Fruit fly (Drosophila melanogaster) whole organism, prepupa: ENCODE measurements around the gene Grp170.

Experiments used
- Blimp-1 ChIP-seq: fragments of 200-800 bp; sonication (Bioruptor generic); optimal IDR thresholded peaks from 3 replicates; lab custom pipeline; 2017; ENCODE audit warnings: missing biosample characterization, missing genetic modification characterization, mild to moderate bottlenecking, moderate library complexity, missing genetic modification reagents
- CG10669 ChIP-seq: fragments of 200-800 bp; sonication (Bioruptor generic); optimal IDR thresholded peaks from 3 replicates; lab custom pipeline; 2018; ENCODE audit warnings: missing biosample characterization, mild to moderate bottlenecking, missing genetic modification characterization, moderate library complexity
- CG11762 ChIP-seq: fragments of 200-800 bp; sonication (Bioruptor generic); optimal IDR thresholded peaks from 3 replicates; lab custom pipeline; 2016; ENCODE audit warnings: missing biosample characterization, missing genetic modification characterization; ENCODE audit not compliant: insufficient read depth
- CG11902 ChIP-seq: fragments of 200-800 bp; sonication (Bioruptor generic); optimal IDR thresholded peaks from 3 replicates; lab custom pipeline; 2016; ENCODE audit warnings: missing biosample characterization, missing genetic modification characterization
- CG15336 ChIP-seq: fragments of 200-800 bp; sonication (Bioruptor generic); IDR thresholded peaks from 2 replicates; pipeline ENCODE4 v1.3.6; 2022; ENCODE audit warnings: missing biosample characterization, missing genetic modification characterization
- CG1621 ChIP-seq: fragments of 200-800 bp; sonication (Bioruptor generic); optimal IDR thresholded peaks from 3 replicates; lab custom pipeline; 2018; ENCODE audit warnings: missing biosample characterization, mild to moderate bottlenecking, missing genetic modification characterization
- CG16779 ChIP-seq: fragments of 200-800 bp; sonication (Bioruptor generic); optimal IDR thresholded peaks from 3 replicates; lab custom pipeline; 2017; ENCODE audit warnings: missing biosample characterization, mild to moderate bottlenecking, missing genetic modification characterization
- CG32006 ChIP-seq: fragments of 200-800 bp; sonication (Bioruptor generic); optimal IDR thresholded peaks from 3 replicates; lab custom pipeline; 2017; ENCODE audit warnings: missing biosample characterization, mild to moderate bottlenecking, missing genetic modification characterization
- CG3919 ChIP-seq: fragments of 200-800 bp; sonication (Bioruptor generic); optimal IDR thresholded peaks from 3 replicates; lab custom pipeline; 2016; ENCODE audit warnings: missing biosample characterization, missing genetic modification characterization
- CG6163 ChIP-seq: fragments of 200-800 bp; sonication (Bioruptor generic); IDR thresholded peaks from 3 replicates; pipeline ENCODE4 v1.3.6; 2022; ENCODE audit warnings: missing biosample characterization, missing genetic modification characterization
- CG6276 ChIP-seq: fragments of 200-800 bp; sonication (Bioruptor generic); optimal IDR thresholded peaks from 2 replicates; lab custom pipeline; 2017; ENCODE audit warnings: missing biosample characterization, mild to moderate bottlenecking, missing genetic modification characterization
- CG6808 ChIP-seq: fragments of 200-800 bp; sonication (Bioruptor generic); optimal IDR thresholded peaks from 3 replicates; lab custom pipeline; 2017; ENCODE audit warnings: missing biosample characterization, missing genetic modification characterization, mild to moderate bottlenecking, moderate library complexity, missing genetic modification reagents
- CG7368 ChIP-seq: fragments of 200-800 bp; sonication (Bioruptor generic); optimal IDR thresholded peaks from 3 replicates; lab custom pipeline; 2016; ENCODE audit warnings: missing biosample characterization, missing genetic modification characterization
- CG8119 ChIP-seq: fragments of 200-800 bp; sonication (Bioruptor generic); IDR thresholded peaks from 3 replicates; pipeline ENCODE4 v1.3.6; 2022; ENCODE audit warnings: missing biosample characterization, missing genetic modification characterization
- CG8319 ChIP-seq: fragments of 200-800 bp; sonication (Bioruptor generic); optimal IDR thresholded peaks from 3 replicates; lab custom pipeline; 2016; ENCODE audit warnings: missing biosample characterization, missing genetic modification characterization
- CG8632 ChIP-seq: fragments of 200-800 bp; sonication (Bioruptor generic); optimal IDR thresholded peaks from 3 replicates; lab custom pipeline; 2016; ENCODE audit warnings: missing biosample characterization, missing genetic modification characterization
- CG9139 ChIP-seq: fragments of 200-800 bp; sonication (Bioruptor generic); optimal IDR thresholded peaks from 3 replicates; lab custom pipeline; 2017; ENCODE audit warnings: missing biosample characterization, mild to moderate bottlenecking, missing genetic modification characterization
- Eip78C ChIP-seq: fragments of 200-800 bp; sonication (Bioruptor generic); peaks from one replicate; lab custom pipeline; 2016; ENCODE audit warnings: missing biosample characterization, missing genetic modification characterization
- Ets96B ChIP-seq: fragments of 200-800 bp; optimal IDR thresholded peaks from 2 replicates; lab custom pipeline; 2019; ENCODE audit warnings: missing biosample characterization, mild to moderate bottlenecking, missing genetic modification characterization, moderate library complexity
- Hr4 ChIP-seq: fragments of 200-800 bp; sonication (Bioruptor generic); optimal IDR thresholded peaks from 3 replicates; lab custom pipeline; 2016; ENCODE audit warnings: missing biosample characterization, missing genetic modification characterization
- Lpt ChIP-seq: fragments of 200-800 bp; sonication (Bioruptor generic); optimal IDR thresholded peaks from 3 replicates; lab custom pipeline; 2016; ENCODE audit warnings: missing biosample characterization, missing genetic modification characterization
- Met ChIP-seq: fragments of 200-800 bp; sonication (Bioruptor generic); optimal IDR thresholded peaks from 3 replicates; lab custom pipeline; 2016; ENCODE audit warnings: missing biosample characterization, missing genetic modification characterization
- Sox15 ChIP-seq: fragments of 200-800 bp; sonication (Bioruptor generic); optimal IDR thresholded peaks from 3 replicates; lab custom pipeline; 2016; ENCODE audit warnings: missing biosample characterization, missing genetic modification characterization
- achi ChIP-seq: fragments of 200-800 bp; sonication (Bioruptor generic); optimal IDR thresholded peaks from 3 replicates; lab custom pipeline; 2016; ENCODE audit warnings: missing biosample characterization, missing genetic modification characterization
- dac ChIP-seq: fragments of 200-800 bp; sonication (Bioruptor generic); optimal IDR thresholded peaks from 2 replicates; lab custom pipeline; 2017; ENCODE audit warnings: missing biosample characterization, mild to moderate bottlenecking, missing genetic modification characterization
- dsx ChIP-seq: fragments of 200-800 bp; optimal IDR thresholded peaks from 3 replicates; lab custom pipeline; 2019; ENCODE audit warnings: missing biosample characterization, mild to moderate bottlenecking, missing genetic modification characterization, moderate library complexity; ENCODE audit not compliant: poor library complexity, severe bottlenecking
- esn ChIP-seq: fragments of 200-800 bp; sonication (Bioruptor generic); optimal IDR thresholded peaks from 2 replicates; lab custom pipeline; 2016; ENCODE audit warnings: missing biosample characterization, mild to moderate bottlenecking, missing genetic modification characterization, moderate library complexity
- fd59A ChIP-seq: fragments of 200-800 bp; sonication (Bioruptor generic); optimal IDR thresholded peaks from 2 replicates; lab custom pipeline; 2017; ENCODE audit warnings: missing biosample characterization, mild to moderate bottlenecking, missing genetic modification characterization, missing genetic modification reagents
- fd85E ChIP-seq: fragments of 200-800 bp; sonication (Bioruptor generic); optimal IDR thresholded peaks from 3 replicates; lab custom pipeline; 2016; ENCODE audit warnings: missing biosample characterization, missing genetic modification characterization
- fkh ChIP-seq: fragments of 200-800 bp; sonication (Bioruptor generic); optimal IDR thresholded peaks from 3 replicates; lab custom pipeline; 2017; ENCODE audit warnings: missing biosample characterization, mild to moderate bottlenecking, missing genetic modification characterization, moderate library complexity
- net ChIP-seq: fragments of 200-800 bp; sonication (Bioruptor generic); optimal IDR thresholded peaks from 3 replicates; lab custom pipeline; 2016; ENCODE audit warnings: missing biosample characterization, missing genetic modification characterization
- salr ChIP-seq, 2 experiments: fragments of 200-800 bp; sonication (Bioruptor generic); optimal IDR thresholded peaks; 3 replicates each; lab custom pipeline; 2016 to 2018; ENCODE audit warnings: missing biosample characterization in 2 of 2, missing genetic modification characterization in 2 of 2, mild to moderate bottlenecking in 1 of 2
- ss ChIP-seq, 2 experiments: fragments of 200-800 bp; sonication (Bioruptor generic); optimal IDR thresholded peaks; 2 replicates in 1 of 2; 3 replicates in 1 of 2; lab custom pipeline; 2017 to 2018; ENCODE audit warnings: mild to moderate bottlenecking in 2 of 2, missing biosample characterization in 2 of 2, missing genetic modification characterization in 2 of 2, moderate library complexity in 1 of 2
- topi ChIP-seq: fragments of 200-800 bp; sonication (Bioruptor generic); optimal IDR thresholded peaks from 3 replicates; lab custom pipeline; 2016; ENCODE audit warnings: missing biosample characterization, missing genetic modification characterization

The Grp170 gene

dm6 chrX:2262511-2262910, 12.4 kb downstream of the Grp170 start, which contains the start of the genes temp and CG3071 (continued):
- peak; percentile 17 for TF ChIP-seq CG11902
- TF ChIP-seq CG6163 (GFP tag; lab: Robert Waterston, UW): no peak
- peak; percentile 16 to 52 for TF ChIP-seq ss (GFP tag; optimal IDR thresholded peaks at IDR 0.05; lab: Kevin White, UChicago)
- TF ChIP-seq CG16779 (tag; lab: Kevin White, UChicago): no peak
- TF ChIP-seq dac: peak; percentile 37
- no peak for TF ChIP-seq CG6276 (GFP tag; lab: Kevin White, UChicago)
- peak; percentile 3 for TF ChIP-seq net (GFP tag; lab: Kevin White, UChicago)
- peak; percentile 57 for TF ChIP-seq topi
- TF ChIP-seq CG11762 (GFP tag; lab: Kevin White, UChicago): no peak
- TF ChIP-seq CG32006 (GFP tag; lab: Kevin White, UChicago): peak; percentile 62
- TF ChIP-seq CG8632 (GFP tag; lab: Kevin White, UChicago): peak; percentile 21
- TF ChIP-seq Met: peak; percentile 62
- TF ChIP-seq CG3919 (GFP tag; lab: Kevin White, UChicago): peak; percentile 38
- no peak for TF ChIP-seq fd85E (GFP tag; lab: Kevin White, UChicago)
- no peak for TF ChIP-seq CG8319 (GFP tag; lab: Kevin White, UChicago)
- peak; percentile 32 for TF ChIP-seq CG10669 (GFP tag; lab: Kevin White, UChicago)
- no peak for TF ChIP-seq Blimp-1 (GFP tag; lab: Kevin White, UChicago)
- no peak for TF ChIP-seq Lpt (GFP tag; lab: Kevin White, UChicago)
- peak; percentile 33 for TF ChIP-seq achi
- TF ChIP-seq Hr4 (GFP tag; lab: Kevin White, UChicago): peak; percentile 62
- TF ChIP-seq CG1621 (tag; lab: Kevin White, UChicago): no peak

- TF ChIP-seq dsx (GFP tag; lab: Kevin White, UChicago) (no peak), Eip78C (GFP tag; lab: Kevin White, UChicago) (no peak), CG6276 (GFP tag; lab: Kevin White, UChicago) (no peak), Ets96B (tag; lab: Kevin White, UChicago) (no peak), Sox15 (GFP tag; lab: Kevin White, UChicago) (no peak), esn (GFP tag; lab: Kevin White, UChicago) (no peak)
Measured at dm6 chrX:2259763-2260162, 15.1 kb downstream of the Grp170 start, which contains the start of gene CG3078. Gene CG3078, minus strand, starts transcription at chrX:2259863.

DNA sequence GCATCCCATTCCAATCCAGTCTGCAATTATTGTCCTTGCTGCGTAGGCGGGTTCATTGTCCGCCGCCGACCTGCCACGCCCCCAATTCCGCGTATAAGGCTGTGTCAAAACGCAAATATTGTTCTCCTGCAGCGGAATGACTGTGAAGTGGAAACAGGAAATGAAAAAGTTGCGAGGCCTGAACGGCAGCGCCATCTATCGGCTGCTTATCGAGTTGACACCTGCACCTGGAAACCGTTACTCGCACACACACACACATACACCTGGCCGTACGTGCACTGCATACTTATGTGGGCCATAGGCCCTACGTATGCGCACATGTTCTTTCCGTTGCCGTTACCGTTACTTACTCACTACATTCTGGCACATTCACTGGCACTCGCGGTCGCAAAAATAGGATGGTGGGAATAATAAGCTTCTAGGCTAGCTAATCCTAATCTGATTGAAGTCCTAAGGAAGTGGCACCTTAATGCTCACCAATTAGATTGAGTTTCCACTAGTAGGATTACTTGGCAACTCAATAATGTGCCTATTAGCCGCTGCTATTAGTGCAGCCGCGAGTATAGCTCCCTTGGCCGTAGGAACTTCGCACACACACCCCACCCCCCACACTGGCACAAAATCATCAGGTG, 16.1 kb downstream of the Grp170 start:
- TF ChIP-seq dac: peak; percentile 1
- 0 out of 3 replicates have a peak, but pooled peaks have one; percentile 39 for TF ChIP-seq CG8119
- no peak for TF ChIP-seq Blimp-1 (GFP tag; lab: Kevin White, UChicago)
- TF ChIP-seq CG9139 (GFP tag; lab: Kevin White, UChicago): peak; percentile 11
- TF ChIP-seq net (GFP tag; lab: Kevin White, UChicago): no peak
- TF ChIP-seq fd59A (GFP tag; lab: Kevin White, UChicago): peak; percentile 9
- TF ChIP-seq CG32006 (GFP tag; lab: Kevin White, UChicago): peak; percentile 43
- peak; percentile 9 for TF ChIP-seq CG3919 (GFP tag; lab: Kevin White, UChicago)
- TF ChIP-seq Ets96B (tag; lab: Kevin White, UChicago): peak; percentile 6
- no peak for TF ChIP-seq fkh
- peak; percentile 15 for TF ChIP-seq CG7368 (GFP tag; lab: Kevin White, UChicago)
- TF ChIP-seq CG15336 (GFP tag; lab: Robert Waterston, UW): peak; percentile 50; the same call in 1 of the 2 replicates
- TF ChIP-seq dsx (GFP tag; lab: Kevin White, UChicago): no peak
- TF ChIP-seq achi: peak; percentile 30
- TF ChIP-seq salr (GFP tag; optimal IDR thresholded peaks at IDR 0.05; lab: Kevin White, UChicago): no peak
- TF ChIP-seq CG10669 (GFP tag; lab: Kevin White, UChicago): peak; percentile 18
- no peak for TF ChIP-seq CG8632 (GFP tag; lab: Kevin White, UChicago)
- TF ChIP-seq ss (GFP tag; optimal IDR thresholded peaks at IDR 0.05; lab: Kevin White, UChicago): peak in 1 of 2 experiments; percentile 39
- TF ChIP-seq CG6276 (GFP tag; lab: Kevin White, UChicago): peak; percentile 30
- TF ChIP-seq Eip78C (GFP tag; lab: Kevin White, UChicago): peak; percentile 61
- TF ChIP-seq Hr4 (GFP tag; lab: Kevin White, UChicago): peak; percentile 19
- peak; percentile 20 for TF ChIP-seq CG6808 (GFP tag; lab: Kevin White, UChicago)
